Worm (Caenorhabditis elegans): ENCODE data around the gene F59B10.6.

The F59B10.6 gene

ce11 chrII:10541923-10542486 is 17.7 kb upstream of the F59B10.6 start, which contains the start of gene pro-1 (continued):
- TF ChIP-seq egl-27 (tag; optimal IDR thresholded peaks at IDR 0.05): no peak
- TF ChIP-seq madf-9 (GFP tag; conservative IDR thresholded peaks at IDR 0.05): no peak
- TF ChIP-seq nhr-42 (GFP tag; IDR thresholded peaks at IDR 0.05): peak; percentile 78
- TF ChIP-seq T20F7.1 (GFP tag; optimal IDR thresholded peaks at IDR 0.05): peak; percentile 83
- TF ChIP-seq ZK546.5 (tag; optimal IDR thresholded peaks at IDR 0.05): no peak
- no peak for TF ChIP-seq F44E2.7 (GFP tag; IDR thresholded peaks at IDR 0.05)
- TF ChIP-seq mdt-29 (GFP tag; IDR thresholded peaks at IDR 0.05): peak; percentile 89
- peak; percentile 48 for TF ChIP-seq spr-3 (GFP tag; optimal IDR thresholded peaks at IDR 0.05)
- no peak for TF ChIP-seq spr-1 (tag; optimal IDR thresholded peaks at IDR 0.05)
- peak; percentile 85 for TF ChIP-seq snpc-1.2 (GFP tag; IDR thresholded peaks at IDR 0.05)
- TF ChIP-seq R02D3.7 (tag; optimal IDR thresholded peaks at IDR 0.05): peak; percentile 80
- peak; percentile 79 for TF ChIP-seq mes-2 (tag; optimal IDR thresholded peaks at IDR 0.05; ENCODE audit: poor library complexity, severe bottlenecking)
- no peak for TF ChIP-seq aha-1 (tag)
- TF ChIP-seq T26A8.4 (GFP tag; IDR thresholded peaks at IDR 0.05): peak; percentile 95
- peak; percentile 68; the same call in 1 of the 2 replicates for TF ChIP-seq ZK337.2 (GFP tag; IDR thresholded peaks at IDR 0.05)
- peak; percentile 89 for TF ChIP-seq lin-29 (GFP tag; IDR thresholded peaks at IDR 0.05)
- TF ChIP-seq hlh-30 (tag; optimal IDR thresholded peaks at IDR 0.05; ENCODE audit: insufficient read depth): peak; percentile 83
- no peak for TF ChIP-seq ceh-62 (tag; optimal IDR thresholded peaks at IDR 0.05)
- peak; percentile 61 for TF ChIP-seq zip-2 (tag; optimal IDR thresholded peaks at IDR 0.05)
- TF ChIP-seq pqm-1 (tag; optimal IDR thresholded peaks at IDR 0.05): no peak
- peak; percentile 72 for TF ChIP-seq nhr-77 (tag; optimal IDR thresholded peaks at IDR 0.05)
- TF ChIP-seq zfp-3 (GFP tag; conservative IDR thresholded peaks at IDR 0.05): peak; percentile 94
- no peak for TF ChIP-seq ceh-32 (tag; optimal IDR thresholded peaks at IDR 0.05; ENCODE audit: poor library complexity)
- TF ChIP-seq php-3 (GFP tag; IDR thresholded peaks at IDR 0.05): peak; percentile 80
- TF ChIP-seq D1046.2 (GFP tag; IDR thresholded peaks at IDR 0.05): peak; percentile 89; the same call in 1 of the 2 replicates
- peak; percentile 62 for TF ChIP-seq rbr-2 (tag; optimal IDR thresholded peaks at IDR 0.05)
- no peak for TF ChIP-seq nhr-237 (tag; optimal IDR thresholded peaks at IDR 0.05)
- TF ChIP-seq madf-5 (GFP tag; IDR thresholded peaks at IDR 0.05): peak; percentile 45 to 73
- no peak for TF ChIP-seq nhr-76 (tag; optimal IDR thresholded peaks at IDR 0.05)
- no peak for TF ChIP-seq attf-4 (tag; optimal IDR thresholded peaks at IDR 0.05)
- peak; percentile 50; the same call in 1 of the 2 replicates for TF ChIP-seq Y105C5A.15 (GFP tag; IDR thresholded peaks at IDR 0.05)
- peak in 1 of 2 experiments; percentile 84 for TF ChIP-seq hif-1 (tag; optimal IDR thresholded peaks at IDR 0.05)
- peak; percentile 6 for TF ChIP-seq lin-13 (GFP tag; optimal IDR thresholded peaks at IDR 0.05)
- peak; percentile 83 for TF ChIP-seq saeg-2 (GFP tag; IDR thresholded peaks at IDR 0.05)
- TF ChIP-seq Y48G9A.11 (GFP tag; IDR thresholded peaks at IDR 0.05): peak; percentile 56; the same call in 1 of the 2 replicates
- peak; percentile 65 for TF ChIP-seq tra-1 (GFP tag; IDR thresholded peaks at IDR 0.05)
- TF ChIP-seq F10B5.3 (tag; optimal IDR thresholded peaks at IDR 0.05): no peak
- peak; percentile 98 for TF ChIP-seq mep-1 (tag; optimal IDR thresholded peaks at IDR 0.05)
- TF ChIP-seq unc-62 (GFP tag; optimal IDR thresholded peaks at IDR 0.05 in 1 of 2): peak in 1 of 2 experiments; percentile 90
- TF ChIP-seq unc-62 (tag; optimal IDR thresholded peaks at IDR 0.05): no peak
- TF ChIP-seq ztf-7 (tag; optimal IDR thresholded peaks at IDR 0.05): peak; percentile 20
- no peak for TF ChIP-seq snpc-4 (tag; optimal IDR thresholded peaks at IDR 0.05)
- no peak for TF ChIP-seq lin-39 (tag; optimal IDR thresholded peaks at IDR 0.05)
- TF ChIP-seq dmd-8 (GFP tag; IDR thresholded peaks at IDR 0.05): 0 out of 2 replicates have a peak, but pooled peaks have one; percentile 39
- peak; percentile 66; the same call in 1 of the 2 replicates for TF ChIP-seq nhr-41 (GFP tag; IDR thresholded peaks at IDR 0.05)
- peak; percentile 58 for TF ChIP-seq dpl-1 (GFP tag; optimal IDR thresholded peaks at IDR 0.05)
- 0 out of 2 replicates have a peak, but pooled peaks have one; percentile 68 for TF ChIP-seq vab-7 (GFP tag; IDR thresholded peaks at IDR 0.05)
- TF ChIP-seq mxl-2 (GFP tag; conservative IDR thresholded peaks at IDR 0.05): no peak
- TF ChIP-seq lim-7 (GFP tag; IDR thresholded peaks at IDR 0.05): peak; percentile 70; the same call in 1 of the 2 replicates
- no peak for TF ChIP-seq zag-1 (tag; optimal IDR thresholded peaks at IDR 0.05)
- TF ChIP-seq duxl-1 (tag; optimal IDR thresholded peaks at IDR 0.05; ENCODE audit: poor library complexity): peak; percentile 83

All from whole organism, L4 larva.